Fruit fly (Drosophila melanogaster) whole organism, adult: ENCODE data around the gene CG5381.

Source experiments
- CG1620 ChIP-seq: fragments of 200-800 bp; sonication (Bioruptor generic); optimal IDR thresholded peaks from 2 replicates; lab custom pipeline; 2016; ENCODE audit warnings: missing biosample characterization, missing genetic modification characterization
- CG33017 ChIP-seq: fragments of 200-800 bp; sonication (Bioruptor generic); optimal IDR thresholded peaks from 2 replicates; lab custom pipeline; 2018; ENCODE audit warnings: missing biosample characterization, mild to moderate bottlenecking, missing genetic modification characterization, moderate library complexity
- CG7101 ChIP-seq: fragments of 200-800 bp; sonication (Bioruptor generic); optimal IDR thresholded peaks from 2 replicates; lab custom pipeline; 2018; ENCODE audit warnings: missing biosample characterization, mild to moderate bottlenecking, missing genetic modification characterization, moderate library complexity
- Crg-1 ChIP-seq: fragments of 200-800 bp; sonication (Bioruptor generic); optimal IDR thresholded peaks from 2 replicates; lab custom pipeline; 2016; ENCODE audit warnings: missing biosample characterization, missing genetic modification characterization
- Hr96 ChIP-seq: fragments of 200-800 bp; sonication (Bioruptor generic); optimal IDR thresholded peaks from 2 replicates; lab custom pipeline; 2016; ENCODE audit warnings: missing biosample characterization, missing genetic modification characterization
- Mnt ChIP-seq: fragments of 200-800 bp; sonication (Bioruptor generic); optimal IDR thresholded peaks from 2 replicates; lab custom pipeline; 2016; ENCODE audit warnings: missing biosample characterization, mild to moderate bottlenecking, missing genetic modification characterization
- bab1 ChIP-seq: fragments of 200-800 bp; sonication (Bioruptor generic); optimal IDR thresholded peaks from 3 replicates; lab custom pipeline; 2019; ENCODE audit warnings: missing biosample characterization, mild to moderate bottlenecking, missing genetic modification characterization, moderate library complexity
- cic ChIP-seq: fragments of 200-800 bp; sonication (Bioruptor generic); optimal IDR thresholded peaks from 2 replicates; lab custom pipeline; 2017; ENCODE audit warnings: missing biosample characterization, mild to moderate bottlenecking, missing genetic modification characterization, moderate library complexity
- cnc ChIP-seq, 2 experiments: fragments of >200 bp; optimal IDR thresholded peaks; 2 replicates each; lab custom pipeline; 2017
- kay ChIP-seq: fragments of 200-800 bp; sonication (Bioruptor generic); peaks from one replicate; lab custom pipeline; 2016; ENCODE audit warnings: missing biosample characterization, missing genetic modification characterization, borderline replicate concordance
- ovo ChIP-seq: fragments of 200-800 bp; sonication (Bioruptor generic); optimal IDR thresholded peaks from 2 replicates; lab custom pipeline; 2016; ENCODE audit warnings: missing biosample characterization, missing genetic modification characterization
- tj ChIP-seq: fragments of 200-800 bp; sonication (Bioruptor generic); optimal IDR thresholded peaks from 3 replicates; lab custom pipeline; 2017; ENCODE audit warnings: missing biosample characterization, mild to moderate bottlenecking, missing genetic modification characterization, moderate library complexity
- toe ChIP-seq: fragments of 200-800 bp; sonication (Bioruptor generic); optimal IDR thresholded peaks from 2 replicates; lab custom pipeline; 2016; ENCODE audit warnings: missing biosample characterization, missing genetic modification characterization

- TF ChIP-seq Mnt (no peak), CG33017 (no peak), CG7101 (tag; lab: Kevin White, UChicago) (peak; percentile 50), CG1620 (no peak), Crg-1 (GFP tag; lab: Kevin White, UChicago) (no peak), ovo (GFP tag; lab: Kevin White, UChicago) (no peak), cic (no peak), cnc (optimal IDR thresholded peaks at IDR 0.05; lab: Kevin White, UChicago) (no peak), toe (no peak), tj (GFP tag; lab: Kevin White, UChicago) (no peak), kay (no peak), Hr96 (GFP tag; lab: Kevin White, UChicago) (no peak), bab1 (GFP tag; lab: Kevin White, UChicago) (no peak)
These were observed 39.6 kb upstream of the CG5381 start, which contains the start of the genes Cand1 and pim for dm6 chr2L:10362408-10363067.
